Worm (Caenorhabditis elegans) whole organism, mixed stage, embryonic: ENCODE results near the gene nhr-105.

Experiments used
- M03D4.4 ChIP-seq: sonication (generic microtip); optimal IDR thresholded peaks from 2 replicates; lab custom pipeline; 2017; ENCODE audit warnings: mild to moderate bottlenecking, missing genetic modification characterization, missing compliant biosample characterization
- bed-3 ChIP-seq: fragments of 200-800 bp; sonication (Bioruptor generic); optimal IDR thresholded peaks from 3 replicates; lab custom pipeline; 2018; ENCODE audit warnings: mild to moderate bottlenecking, missing genetic modification characterization, moderate library complexity, missing compliant biosample characterization
- blmp-1 ChIP-seq: fragments of 150-350 bp; optimal IDR thresholded peaks from 2 replicates; lab custom pipeline; 2014; ENCODE audit warnings: missing biosample characterization, missing genetic modification characterization
- ceh-39 ChIP-seq: fragments of 150-350 bp; optimal IDR thresholded peaks from 2 replicates; lab custom pipeline; 2014; ENCODE audit warnings: missing biosample characterization, missing genetic modification characterization
- ceh-43 ChIP-seq: fragments of 200-800 bp; sonication (Bioruptor generic); optimal IDR thresholded peaks from 2 replicates; lab custom pipeline; 2018; ENCODE audit warnings: mild to moderate bottlenecking, missing genetic modification characterization, moderate library complexity, missing compliant biosample characterization
- ceh-83 ChIP-seq: fragments of 200-800 bp; sonication (Bioruptor generic); optimal IDR thresholded peaks from 2 replicates; lab custom pipeline; 2018; ENCODE audit warnings: mild to moderate bottlenecking, missing genetic modification characterization, missing compliant biosample characterization
- ces-1 ChIP-seq: fragments of 150-350 bp; optimal IDR thresholded peaks from 2 replicates; lab custom pipeline; 2014; ENCODE audit warnings: missing biosample characterization, missing genetic modification reagents, missing genetic modification characterization
- cnd-1 ChIP-seq: fragments of 200-800 bp; sonication (Bioruptor generic); optimal IDR thresholded peaks from 2 replicates; lab custom pipeline; 2018; ENCODE audit warnings: mild to moderate bottlenecking, missing genetic modification characterization, missing compliant biosample characterization
- drap-1 ChIP-seq: fragments of 200-800 bp; sonication (Bioruptor generic); optimal IDR thresholded peaks from 3 replicates; lab custom pipeline; 2018; ENCODE audit warnings: mild to moderate bottlenecking, missing genetic modification characterization, missing compliant biosample characterization
- elt-1 ChIP-seq: sonication (generic microtip); optimal IDR thresholded peaks from 2 replicates; lab custom pipeline; 2017; ENCODE audit warnings: missing genetic modification characterization, mild to moderate bottlenecking, missing compliant biosample characterization, antibody characterized with exemption, moderate library complexity, borderline replicate concordance; ENCODE audit not compliant: insufficient read depth
- elt-3 ChIP-seq: fragments of 150-350 bp; optimal IDR thresholded peaks from 2 replicates; lab custom pipeline; 2014; ENCODE audit warnings: missing biosample characterization, missing genetic modification characterization
- flh-1 ChIP-seq: fragments of 200-800 bp; sonication (Bioruptor generic); optimal IDR thresholded peaks from 2 replicates; lab custom pipeline; 2018; ENCODE audit warnings: mild to moderate bottlenecking, missing genetic modification characterization, moderate library complexity, missing compliant biosample characterization
- ham-2 ChIP-seq: fragments of 200-800 bp; sonication (Bioruptor generic); optimal IDR thresholded peaks from 2 replicates; lab custom pipeline; 2018; ENCODE audit warnings: mild to moderate bottlenecking, missing genetic modification characterization, missing compliant biosample characterization
- hlh-1 ChIP-seq: fragments of 150-350 bp; optimal IDR thresholded peaks from 2 replicates; lab custom pipeline; 2014; ENCODE audit warnings: missing biosample characterization, missing genetic modification reagents, missing genetic modification characterization
- lin-13 ChIP-seq: fragments of 150-350 bp; optimal IDR thresholded peaks from 2 replicates; lab custom pipeline; 2014; ENCODE audit warnings: missing biosample characterization, missing genetic modification characterization
- lin-32 ChIP-seq: fragments of 200-800 bp; sonication (Bioruptor generic); optimal IDR thresholded peaks from 2 replicates; lab custom pipeline; 2018; ENCODE audit warnings: mild to moderate bottlenecking, missing genetic modification characterization, missing compliant biosample characterization
- lsy-2 ChIP-seq: fragments of 150-350 bp; optimal IDR thresholded peaks from 2 replicates; lab custom pipeline; 2014; ENCODE audit warnings: missing biosample characterization, missing genetic modification characterization
- mab-5 ChIP-seq: fragments of 150-350 bp; optimal IDR thresholded peaks from 2 replicates; lab custom pipeline; 2014; ENCODE audit warnings: missing biosample characterization, missing genetic modification characterization
- mep-1 ChIP-seq: fragments of 150-350 bp; optimal IDR thresholded peaks from 2 replicates; lab custom pipeline; 2017; ENCODE audit warnings: missing biosample characterization, missing genetic modification reagents, missing genetic modification characterization, inconsistent platforms
- mls-2 ChIP-seq: sonication (generic microtip); optimal IDR thresholded peaks from 2 replicates; lab custom pipeline; 2016; ENCODE audit warnings: mild to moderate bottlenecking, missing genetic modification characterization, moderate library complexity, missing compliant biosample characterization
- nhr-12 ChIP-seq: fragments of 150-350 bp; optimal IDR thresholded peaks from 2 replicates; lab custom pipeline; 2014; ENCODE audit warnings: missing biosample characterization, missing genetic modification characterization
- nhr-2 ChIP-seq: fragments of 150-350 bp; optimal IDR thresholded peaks from 2 replicates; lab custom pipeline; 2014; ENCODE audit warnings: missing biosample characterization, missing genetic modification characterization
- nhr-237 ChIP-seq: fragments of 150-350 bp; optimal IDR thresholded peaks from 2 replicates; lab custom pipeline; 2014; ENCODE audit warnings: missing biosample characterization, missing genetic modification characterization
- nhr-76 ChIP-seq: sonication (generic microtip); optimal IDR thresholded peaks from 2 replicates; lab custom pipeline; 2017; ENCODE audit warnings: missing biosample characterization, missing genetic modification characterization
- pha-4 ChIP-seq: fragments of 150-350 bp; optimal IDR thresholded peaks from 2 replicates; lab custom pipeline; 2018; ENCODE audit warnings: missing biosample characterization, missing genetic modification reagents, missing genetic modification characterization
- sem-2 ChIP-seq: fragments of 200-800 bp; sonication (Bioruptor generic); optimal IDR thresholded peaks from 2 replicates; lab custom pipeline; 2018; ENCODE audit warnings: mild to moderate bottlenecking, missing genetic modification characterization, missing compliant biosample characterization
- snpc-4 ChIP-seq: fragments of 150-350 bp; optimal IDR thresholded peaks from 2 replicates; lab custom pipeline; 2014; ENCODE audit warnings: missing biosample characterization, missing genetic modification characterization
- sptf-1 ChIP-seq: sonication (generic microtip); optimal IDR thresholded peaks from 2 replicates; lab custom pipeline; 2017; ENCODE audit warnings: mild to moderate bottlenecking, missing genetic modification characterization, moderate library complexity, missing compliant biosample characterization
- tbx-8 ChIP-seq: fragments of 200-800 bp; sonication (Bioruptor generic); optimal IDR thresholded peaks from 2 replicates; lab custom pipeline; 2018; ENCODE audit warnings: mild to moderate bottlenecking, missing genetic modification characterization, moderate library complexity, missing compliant biosample characterization
- unc-120 ChIP-seq: sonication (generic microtip); optimal IDR thresholded peaks from 2 replicates; lab custom pipeline; 2017; ENCODE audit warnings: missing genetic modification characterization, missing compliant biosample characterization; ENCODE audit not compliant: poor library complexity, severe bottlenecking
- unc-39 ChIP-seq: fragments of 150-350 bp; optimal IDR thresholded peaks from 2 replicates; lab custom pipeline; 2014; ENCODE audit warnings: missing biosample characterization, missing genetic modification characterization
- unc-62 ChIP-seq: fragments of 150-350 bp; optimal IDR thresholded peaks from 2 replicates; lab custom pipeline; 2014; ENCODE audit warnings: missing biosample characterization, missing genetic modification reagents, missing genetic modification characterization
- zip-8 ChIP-seq: fragments of 150-350 bp; optimal IDR thresholded peaks from 2 replicates; lab custom pipeline; 2014; ENCODE audit warnings: missing biosample characterization, missing genetic modification characterization
- ztf-11 ChIP-seq: fragments of 150-350 bp; optimal IDR thresholded peaks from 2 replicates; lab custom pipeline; 2014; ENCODE audit warnings: missing biosample characterization, missing genetic modification characterization

The nhr-105 gene

ce11 chrIV:7083382-7083784 is 33.4 kb downstream of the nhr-105 start, which contains the start of gene Y43B11AR.3:
Y43B11AR.3 (minus strand) TSS chrIV:7083716.
- TF ChIP-seq lsy-2 (tag; lab: Kevin White, UChicago) = no peak
- TF ChIP-seq zip-8 (tag; lab: Kevin White, UChicago) = no peak
- TF ChIP-seq lin-32 (GFP tag; lab: Kevin White, UChicago) = no peak
- TF ChIP-seq nhr-237 = no peak
- no peak for TF ChIP-seq drap-1
- TF ChIP-seq unc-39 (tag; lab: Kevin White, UChicago) = no peak
- TF ChIP-seq flh-1 (GFP tag; lab: Kevin White, UChicago) = no peak
- TF ChIP-seq mep-1 = no peak
- no peak for TF ChIP-seq nhr-12 (tag; lab: Kevin White, UChicago)
- TF ChIP-seq M03D4.4 (tag; lab: Kevin White, UChicago) = no peak
- TF ChIP-seq ceh-83 (GFP tag; lab: Kevin White, UChicago) = no peak
- TF ChIP-seq nhr-2 (tag; lab: Kevin White, UChicago) = no peak
- TF ChIP-seq cnd-1 (tag; lab: Kevin White, UChicago) = no peak

DNA sequence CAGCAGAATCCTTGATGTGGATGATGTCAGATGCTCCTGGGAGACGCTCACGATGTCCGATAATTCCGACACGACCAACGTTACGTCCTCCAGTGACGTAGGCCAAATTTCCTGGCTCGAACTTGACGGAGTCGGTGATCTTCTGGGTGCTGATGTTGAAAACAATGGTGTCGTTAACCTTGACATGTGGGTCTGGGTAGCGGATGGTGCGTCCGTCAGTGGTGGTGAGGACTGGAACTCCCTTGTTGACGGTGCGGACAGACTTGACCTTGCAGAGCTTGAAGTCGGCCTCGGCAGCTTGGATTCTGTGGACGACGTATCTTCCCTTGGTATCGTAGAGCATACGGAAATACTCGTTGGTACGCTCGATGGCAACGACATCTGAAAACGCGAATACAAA is 34.0 kb downstream of the nhr-105 start:
- no peak for TF ChIP-seq drap-1
- TF ChIP-seq ces-1 (GFP tag; lab: Kevin White, UChicago) = no peak
- TF ChIP-seq lin-32 (GFP tag; lab: Kevin White, UChicago) = no peak
- no peak for TF ChIP-seq mep-1
- TF ChIP-seq elt-1 (tag; lab: Kevin White, UChicago) = no peak
- TF ChIP-seq nhr-237 = no peak
- TF ChIP-seq lin-13 (tag; lab: Kevin White, UChicago) = no peak
- no peak for TF ChIP-seq ceh-43 (GFP tag; lab: Kevin White, UChicago)
- no peak for TF ChIP-seq hlh-1 (tag; lab: Kevin White, UChicago)
- TF ChIP-seq blmp-1 = no peak
- no peak for TF ChIP-seq mab-5
- no peak for TF ChIP-seq ham-2 (GFP tag; lab: Kevin White, UChicago)
- no peak for TF ChIP-seq sptf-1 (tag; lab: Kevin White, UChicago)
- TF ChIP-seq bed-3 (GFP tag; lab: Kevin White, UChicago) = no peak
- no peak for TF ChIP-seq tbx-8
- no peak for TF ChIP-seq nhr-2 (tag; lab: Kevin White, UChicago)
- TF ChIP-seq lsy-2 (tag; lab: Kevin White, UChicago) = no peak
- no peak for TF ChIP-seq ztf-11 (tag; lab: Kevin White, UChicago)
- TF ChIP-seq ceh-39 (tag; lab: Kevin White, UChicago) = no peak
- no peak for TF ChIP-seq elt-3

DNA sequence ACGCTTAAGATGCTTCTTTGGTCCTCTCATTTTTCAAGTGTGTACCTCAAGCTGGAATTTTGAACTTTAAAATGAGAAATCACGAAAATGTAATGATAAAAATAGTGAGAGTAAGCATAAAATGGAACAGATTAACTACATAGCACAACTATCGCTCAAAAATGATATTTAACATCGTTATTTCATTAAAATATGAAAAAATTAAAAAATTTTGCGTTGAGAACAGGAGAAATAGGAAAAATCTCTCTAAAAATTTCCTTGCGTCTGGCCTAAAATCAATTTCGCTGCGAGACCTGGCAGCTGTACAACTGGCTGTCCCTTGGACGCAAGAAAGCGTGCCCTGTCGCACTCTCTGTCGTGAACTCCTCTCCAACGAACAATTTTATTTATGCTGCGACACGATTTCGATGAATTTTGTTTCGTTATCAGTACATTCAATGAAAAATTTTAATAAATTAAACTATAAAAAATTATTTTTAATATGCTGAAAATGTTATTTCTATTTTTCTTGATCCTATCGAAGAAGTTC is 34.7 kb downstream of the nhr-105 start, which contains the start of gene rps-4:
rps-4 (minus strand) TSS at position 51 of the 529 bp plus-strand sequence.
- no peak for TF ChIP-seq snpc-4 (tag; lab: Kevin White, UChicago)
- TF ChIP-seq lin-13 (tag; lab: Kevin White, UChicago) = peak; percentile 71
- TF ChIP-seq mab-5 = no peak
- peak; percentile 36 for TF ChIP-seq ceh-83 (GFP tag; lab: Kevin White, UChicago)
- TF ChIP-seq ztf-11 (tag; lab: Kevin White, UChicago) = no peak
- peak; percentile 90 for TF ChIP-seq nhr-237
- peak; percentile 82 for TF ChIP-seq hlh-1 (tag; lab: Kevin White, UChicago)
- no peak for TF ChIP-seq blmp-1
- peak; percentile 26 for TF ChIP-seq elt-3
- TF ChIP-seq zip-8 (tag; lab: Kevin White, UChicago) = no peak
- peak; percentile 69 for TF ChIP-seq cnd-1 (tag; lab: Kevin White, UChicago)
- no peak for TF ChIP-seq tbx-8
- peak; percentile 94 for TF ChIP-seq mep-1
- no peak for TF ChIP-seq flh-1 (GFP tag; lab: Kevin White, UChicago)
- TF ChIP-seq ham-2 (GFP tag; lab: Kevin White, UChicago) = peak; percentile 39
- no peak for TF ChIP-seq bed-3 (GFP tag; lab: Kevin White, UChicago)
- TF ChIP-seq M03D4.4 (tag; lab: Kevin White, UChicago) = peak; percentile 8
- TF ChIP-seq ces-1 (GFP tag; lab: Kevin White, UChicago) = peak; percentile 59
- TF ChIP-seq nhr-12 (tag; lab: Kevin White, UChicago) = no peak
- TF ChIP-seq mls-2 (tag; lab: Kevin White, UChicago) = no peak
- peak; percentile 57 for TF ChIP-seq unc-62 (GFP tag; lab: Kevin White, UChicago)
- TF ChIP-seq pha-4 (tag; lab: Kevin White, UChicago) = peak; percentile 58
- TF ChIP-seq drap-1 = peak; percentile 17
- peak; percentile 64 for TF ChIP-seq ceh-39 (tag; lab: Kevin White, UChicago)
- TF ChIP-seq sptf-1 (tag; lab: Kevin White, UChicago) = peak; percentile 76
- TF ChIP-seq elt-1 (tag; lab: Kevin White, UChicago) = no peak
- TF ChIP-seq sem-2 = no peak
- TF ChIP-seq lsy-2 (tag; lab: Kevin White, UChicago) = peak; percentile 86
- no peak for TF ChIP-seq ceh-43 (GFP tag; lab: Kevin White, UChicago)
- TF ChIP-seq unc-120 (tag; lab: Kevin White, UChicago) = peak; percentile 27
- no peak for TF ChIP-seq nhr-76 (tag; lab: Kevin White, UChicago)
- no peak for TF ChIP-seq lin-32 (GFP tag; lab: Kevin White, UChicago)
